Fruit fly (Drosophila melanogaster) whole organism, embryonic: Measurements from ENCODE around the gene CG13272.

Experiments used
- Bteb2 ChIP-seq: fragments of 200-800 bp; sonication (Bioruptor generic); optimal IDR thresholded peaks from 2 replicates; lab custom pipeline; 2016; ENCODE audit warnings: missing biosample characterization, missing genetic modification characterization
- CG4360 ChIP-seq: fragments of 200-800 bp; sonication (Bioruptor generic); IDR thresholded peaks from 2 replicates; pipeline ENCODE4 v1.3.6; 2022; ENCODE audit warnings: missing biosample characterization, missing genetic modification characterization
- GATAe ChIP-seq: fragments of 200-800 bp; sonication (Bioruptor generic); conservative IDR thresholded peaks from 2 replicates; pipeline ENCODE4 v1.3.6; 2022; ENCODE audit warnings: missing biosample characterization, missing genetic modification characterization
- Hmx ChIP-seq: fragments of 200-800 bp; sonication (Bioruptor generic); optimal IDR thresholded peaks from 2 replicates; lab custom pipeline; 2016; ENCODE audit warnings: missing biosample characterization, missing genetic modification characterization
- onecut ChIP-seq: fragments of 200-800 bp; sonication (Bioruptor generic); IDR thresholded peaks from 2 replicates; pipeline ENCODE4 v1.3.6; 2022; ENCODE audit warnings: missing biosample characterization, missing genetic modification characterization
- sr ChIP-seq: fragments of 200-800 bp; sonication (Bioruptor generic); IDR thresholded peaks from 3 replicates; pipeline ENCODE4 v1.3.6; 2022; ENCODE audit warnings: missing biosample characterization, missing genetic modification characterization

DNA sequence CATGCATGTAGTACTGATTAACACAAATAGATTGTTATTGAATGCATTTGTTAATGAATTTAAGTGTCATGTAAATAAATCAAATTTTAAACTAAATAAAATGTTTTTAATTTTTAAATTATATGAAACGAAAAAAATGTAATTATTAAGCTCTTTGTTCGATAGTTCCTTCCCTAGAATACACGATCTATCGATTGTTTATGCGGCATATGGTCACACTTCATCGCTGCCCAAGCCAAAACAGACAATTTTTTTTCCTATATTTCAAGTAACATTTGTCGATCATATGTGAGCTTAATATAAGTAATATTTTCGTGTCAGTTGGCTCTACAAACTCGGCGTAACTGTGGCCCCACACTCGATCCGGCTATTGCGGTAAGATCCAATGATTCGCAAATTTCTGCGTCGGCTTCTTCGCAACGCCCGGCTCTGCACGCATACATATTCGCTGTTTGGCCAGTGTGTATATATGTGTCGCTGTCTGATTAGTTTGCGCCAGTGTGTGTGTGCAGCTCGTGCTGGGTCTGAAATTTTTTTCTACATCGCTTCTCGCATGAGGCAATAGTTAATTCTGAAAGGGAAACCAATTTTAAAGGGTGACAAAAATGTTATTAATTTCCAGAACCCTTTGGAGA is 22.3 kb downstream of the CG13272 start, which contains the start of gene AspRS-m:
- no peak for TF ChIP-seq Hmx
- TF ChIP-seq sr (GFP tag; lab: Robert Waterston, UW) = no peak
- no peak for TF ChIP-seq Bteb2 (GFP tag; lab: Kevin White, UChicago)
- no peak for TF ChIP-seq onecut (GFP tag; lab: Robert Waterston, UW)
- TF ChIP-seq GATAe (GFP tag; lab: Robert Waterston, UW) = no peak
- TF ChIP-seq CG4360 = no peak
